Fruit fly (Drosophila melanogaster) whole organism, embryonic: Measurements from ENCODE around the gene Prosalpha6T.
A peak's percentile ranks its signal among the peaks of the same experiment; 100 is the strongest.
"Not testable (repeated sequence)": the region's sequence is repeated elsewhere in the genome, so short reads cannot be mapped to it uniquely, and the experiment has no call there.

ENCODE experiments used
- CG10979 ChIP-seq: fragments of 200-800 bp; sonication (Bioruptor generic); optimal IDR thresholded peaks from 2 replicates; lab custom pipeline; 2018; ENCODE audit warnings: missing biosample characterization, mild to moderate bottlenecking, missing genetic modification characterization, moderate library complexity
- CG1233 ChIP-seq: fragments of 200-800 bp; sonication (Bioruptor generic); optimal IDR thresholded peaks from 4 replicates; lab custom pipeline; 2018; ENCODE audit warnings: missing biosample characterization, mild to moderate bottlenecking, missing genetic modification characterization
- CG12942 ChIP-seq: fragments of 200-800 bp; sonication (Bioruptor generic); optimal IDR thresholded peaks from 3 replicates; lab custom pipeline; 2016; ENCODE audit warnings: missing biosample characterization, missing genetic modification characterization
- CG13424 ChIP-seq: fragments of 200-800 bp; sonication (Bioruptor generic); optimal IDR thresholded peaks from 2 replicates; lab custom pipeline; 2019; ENCODE audit warnings: missing biosample characterization, mild to moderate bottlenecking, missing genetic modification characterization, moderate library complexity
- CG17361 ChIP-seq: fragments of 200-800 bp; sonication (Bioruptor generic); IDR thresholded peaks from 3 replicates; pipeline ENCODE4 v1.3.6; 2022; ENCODE audit warnings: missing biosample characterization, missing genetic modification characterization
- CG17385 ChIP-seq: fragments of 200-800 bp; sonication (Bioruptor generic); optimal IDR thresholded peaks from 3 replicates; lab custom pipeline; 2018; ENCODE audit warnings: missing biosample characterization, mild to moderate bottlenecking, missing genetic modification characterization
- CG18262 ChIP-seq: fragments of 200-800 bp; optimal IDR thresholded peaks from 3 replicates; lab custom pipeline; 2019; ENCODE audit warnings: missing biosample characterization, mild to moderate bottlenecking, missing genetic modification characterization, moderate library complexity
- CG2199 ChIP-seq: fragments of 200-800 bp; sonication (Bioruptor generic); IDR thresholded peaks from 3 replicates; pipeline ENCODE4 v1.3.6; 2022; ENCODE audit warnings: missing biosample characterization, missing genetic modification characterization
- CG2875 ChIP-seq: fragments of 200-800 bp; sonication (Bioruptor generic); optimal IDR thresholded peaks from 2 replicates; lab custom pipeline; 2017; ENCODE audit warnings: missing biosample characterization, mild to moderate bottlenecking, missing genetic modification characterization, missing genetic modification reagents
- CG31224 ChIP-seq: fragments of 200-800 bp; sonication (Bioruptor generic); IDR thresholded peaks from 2 replicates; pipeline ENCODE4 v1.3.6; 2022; ENCODE audit warnings: missing biosample characterization, missing genetic modification characterization
- CG32532 ChIP-seq: fragments of 200-800 bp; sonication (Bioruptor generic); IDR thresholded peaks from 2 replicates; pipeline ENCODE4 v1.3.6; 2022; ENCODE audit warnings: missing biosample characterization, missing genetic modification characterization
- CG34376 ChIP-seq: fragments of 200-800 bp; sonication (Bioruptor generic); optimal IDR thresholded peaks from 2 replicates; lab custom pipeline; 2018; ENCODE audit warnings: missing biosample characterization, mild to moderate bottlenecking, missing genetic modification characterization
- CG4360 ChIP-seq: fragments of 200-800 bp; sonication (Bioruptor generic); IDR thresholded peaks from 2 replicates; pipeline ENCODE4 v1.3.6; 2022; ENCODE audit warnings: missing biosample characterization, missing genetic modification characterization
- CG4854 ChIP-seq: fragments of 200-800 bp; sonication (Bioruptor generic); optimal IDR thresholded peaks from 2 replicates; lab custom pipeline; 2016; ENCODE audit warnings: missing biosample characterization, missing genetic modification characterization, inconsistent platforms
- CG6854 ChIP-seq: fragments of 200-800 bp; sonication (Bioruptor generic); optimal IDR thresholded peaks from 3 replicates; lab custom pipeline; 2017; ENCODE audit warnings: missing biosample characterization, mild to moderate bottlenecking, missing genetic modification characterization
- CG7786 ChIP-seq: fragments of 200-800 bp; sonication (Bioruptor generic); optimal IDR thresholded peaks from 2 replicates; lab custom pipeline; 2016; ENCODE audit warnings: missing biosample characterization, missing genetic modification characterization
- CG7987 ChIP-seq: fragments of 200-800 bp; sonication (Bioruptor generic); optimal IDR thresholded peaks from 2 replicates; lab custom pipeline; 2018; ENCODE audit warnings: missing biosample characterization, mild to moderate bottlenecking, missing genetic modification characterization, moderate library complexity
- Eip74EF ChIP-seq, 2 experiments: fragments of 200-800 bp in 1 of 2; fragments of >200 bp in 1 of 2; sonication (Bioruptor generic) in 1 of 2; optimal IDR thresholded peaks; 2 replicates each; lab custom pipeline; 2017 to 2019; ENCODE audit warnings: missing biosample characterization in 2 of 2, missing genetic modification characterization in 2 of 2, mild to moderate bottlenecking in 1 of 2, moderate library complexity in 1 of 2
- Fer3 ChIP-seq: fragments of 200-800 bp; sonication (Bioruptor generic); optimal IDR thresholded peaks from 2 replicates; lab custom pipeline; 2018; ENCODE audit warnings: missing biosample characterization, mild to moderate bottlenecking, missing genetic modification characterization, moderate library complexity
- H2.0 ChIP-seq: fragments of 200-800 bp; sonication (Bioruptor generic); IDR thresholded peaks from 2 replicates; pipeline ENCODE4 v1.3.6; 2022; ENCODE audit warnings: missing biosample characterization, missing genetic modification characterization
- HHEX ChIP-seq: fragments of 200-800 bp; sonication (Bioruptor generic); optimal IDR thresholded peaks from 3 replicates; lab custom pipeline; 2017; ENCODE audit warnings: missing biosample characterization, mild to moderate bottlenecking, missing genetic modification characterization, missing genetic modification reagents
- Jarid2 ChIP-seq: fragments of 200-800 bp; sonication (Bioruptor generic); optimal IDR thresholded peaks from 3 replicates; lab custom pipeline; 2017; ENCODE audit warnings: mild to moderate bottlenecking, missing biosample characterization, missing genetic modification reagents, missing genetic modification characterization
- NC2β ChIP-seq: fragments of 200-800 bp; sonication (Bioruptor generic); optimal IDR thresholded peaks from 2 replicates; lab custom pipeline; 2016; ENCODE audit warnings: missing biosample characterization, missing genetic modification characterization
- Trl ChIP-seq, 3 experiments: fragments of >200 bp in 2 of 3; fragments of 200-800 bp in 1 of 3; sonication (Bioruptor generic) in 1 of 3; optimal IDR thresholded peaks; 2 replicates in 1 of 3; 3 replicates in 2 of 3; lab custom pipeline; 2016 to 2017; ENCODE audit warnings: missing biosample characterization in 1 of 3, missing genetic modification characterization in 1 of 3
- Xrp1 ChIP-seq: fragments of 200-800 bp; sonication (Bioruptor generic); IDR thresholded peaks from 2 replicates; pipeline ENCODE4 v1.3.6; 2022; ENCODE audit warnings: missing biosample characterization, missing genetic modification characterization
- ara ChIP-seq: fragments of 200-800 bp; sonication (Bioruptor generic); IDR thresholded peaks from 2 replicates; pipeline ENCODE4 v1.3.6; 2022; ENCODE audit warnings: missing biosample characterization, missing genetic modification characterization
- chm ChIP-seq: fragments of 200-800 bp; sonication (Bioruptor generic); IDR thresholded peaks from 2 replicates; pipeline ENCODE4 v1.3.6; 2022; ENCODE audit warnings: missing biosample characterization, missing genetic modification characterization
- dpn ChIP-seq, 2 experiments: fragments of 200-800 bp; sonication (Bioruptor generic); optimal IDR thresholded peaks; 3 replicates each; lab custom pipeline; 2016; ENCODE audit warnings: missing biosample characterization in 2 of 2, missing genetic modification characterization in 2 of 2
- ewg ChIP-seq: fragments of 200-800 bp; sonication (Bioruptor generic); optimal IDR thresholded peaks from 3 replicates; lab custom pipeline; 2017; ENCODE audit warnings: mild to moderate bottlenecking, missing biosample characterization, missing genetic modification reagents, missing genetic modification characterization
- fd64A ChIP-seq: fragments of 200-800 bp; sonication (Bioruptor generic); optimal IDR thresholded peaks from 3 replicates; lab custom pipeline; 2018; ENCODE audit warnings: missing biosample characterization, mild to moderate bottlenecking, missing genetic modification characterization
- grn ChIP-seq: fragments of 200-800 bp; sonication (Bioruptor generic); optimal IDR thresholded peaks from 3 replicates; lab custom pipeline; 2017; ENCODE audit warnings: missing biosample characterization, missing genetic modification characterization
- gt ChIP-seq: fragments of 200-800 bp; sonication (Bioruptor generic); IDR thresholded peaks from 2 replicates; pipeline ENCODE4 v1.3.6; 2022; ENCODE audit warnings: missing biosample characterization, missing genetic modification characterization
- jumu ChIP-seq: fragments of 200-800 bp; sonication (Bioruptor generic); optimal IDR thresholded peaks from 3 replicates; lab custom pipeline; 2016; ENCODE audit warnings: missing biosample characterization, missing genetic modification characterization
- kay ChIP-seq: fragments of 200-800 bp; sonication (Bioruptor generic); optimal IDR thresholded peaks from 2 replicates; lab custom pipeline; 2016; ENCODE audit warnings: missing biosample characterization, missing genetic modification characterization
- ken ChIP-seq: fragments of 200-800 bp; sonication (Bioruptor generic); IDR thresholded peaks from 3 replicates; pipeline ENCODE4 v1.3.6; 2022; ENCODE audit warnings: missing biosample characterization, missing genetic modification characterization
- knrl ChIP-seq: fragments of 200-800 bp; sonication (Bioruptor generic); IDR thresholded peaks from 3 replicates; pipeline ENCODE4 v1.3.6; 2022; ENCODE audit warnings: missing biosample characterization, missing genetic modification characterization; ENCODE audit not compliant: partially characterized antibody
- lab ChIP-seq: fragments of 200-800 bp; sonication (Bioruptor generic); optimal IDR thresholded peaks from 3 replicates; lab custom pipeline; 2017; ENCODE audit warnings: missing biosample characterization, missing genetic modification characterization, mild to moderate bottlenecking, moderate library complexity, missing genetic modification reagents
- lilli ChIP-seq: fragments of 200-800 bp; sonication (Bioruptor generic); optimal IDR thresholded peaks from 3 replicates; lab custom pipeline; 2016; ENCODE audit warnings: missing biosample characterization, missing genetic modification characterization
- nom ChIP-seq: fragments of 200-800 bp; sonication (Bioruptor generic); optimal IDR thresholded peaks from 2 replicates; lab custom pipeline; 2017; ENCODE audit warnings: missing biosample characterization, missing genetic modification characterization, mild to moderate bottlenecking, moderate library complexity, missing genetic modification reagents
- peb ChIP-seq: fragments of 200-800 bp; sonication (Bioruptor generic); IDR thresholded peaks from 2 replicates; pipeline ENCODE4 v1.3.6; 2022; ENCODE audit warnings: missing biosample characterization, missing genetic modification characterization
- repo ChIP-seq: fragments of 200-800 bp; sonication (Bioruptor generic); optimal IDR thresholded peaks from 2 replicates; lab custom pipeline; 2016; ENCODE audit warnings: missing biosample characterization, missing genetic modification characterization
- rib ChIP-seq: fragments of 200-800 bp; sonication (Bioruptor generic); IDR thresholded peaks from 2 replicates; pipeline ENCODE4 v1.3.6; 2022; ENCODE audit warnings: missing biosample characterization, missing genetic modification characterization
- sens-2 ChIP-seq: fragments of 200-800 bp; sonication (Bioruptor generic); IDR thresholded peaks from 2 replicates; pipeline ENCODE4 v1.3.6; 2022; ENCODE audit warnings: missing biosample characterization, missing genetic modification characterization
- seq ChIP-seq: fragments of 200-800 bp; sonication (Bioruptor generic); IDR thresholded peaks from 2 replicates; pipeline ENCODE4 v1.3.6; 2022; ENCODE audit warnings: missing biosample characterization, missing genetic modification characterization
- sob ChIP-seq: fragments of 200-800 bp; sonication (Bioruptor generic); IDR thresholded peaks from 2 replicates; pipeline ENCODE4 v1.3.6; 2022; ENCODE audit warnings: missing biosample characterization, missing genetic modification characterization
- sug ChIP-seq: fragments of 200-800 bp; optimal IDR thresholded peaks from 2 replicates; lab custom pipeline; 2019; ENCODE audit warnings: missing biosample characterization, mild to moderate bottlenecking, missing genetic modification characterization, moderate library complexity
- tin ChIP-seq: fragments of 200-800 bp; sonication (Bioruptor generic); optimal IDR thresholded peaks from 3 replicates; lab custom pipeline; 2016; ENCODE audit warnings: missing biosample characterization, missing genetic modification characterization
- tna ChIP-seq: fragments of 200-800 bp; sonication (Bioruptor generic); IDR thresholded peaks from 2 replicates; pipeline ENCODE4 v1.3.6; 2022; ENCODE audit warnings: missing biosample characterization, missing genetic modification characterization; ENCODE audit not compliant: partially characterized antibody
- vfl ChIP-seq: fragments of 200-800 bp; sonication (Bioruptor generic); optimal IDR thresholded peaks from 2 replicates; lab custom pipeline; 2016; ENCODE audit warnings: missing biosample characterization, missing genetic modification characterization

Prosalpha6T gene

DNA sequence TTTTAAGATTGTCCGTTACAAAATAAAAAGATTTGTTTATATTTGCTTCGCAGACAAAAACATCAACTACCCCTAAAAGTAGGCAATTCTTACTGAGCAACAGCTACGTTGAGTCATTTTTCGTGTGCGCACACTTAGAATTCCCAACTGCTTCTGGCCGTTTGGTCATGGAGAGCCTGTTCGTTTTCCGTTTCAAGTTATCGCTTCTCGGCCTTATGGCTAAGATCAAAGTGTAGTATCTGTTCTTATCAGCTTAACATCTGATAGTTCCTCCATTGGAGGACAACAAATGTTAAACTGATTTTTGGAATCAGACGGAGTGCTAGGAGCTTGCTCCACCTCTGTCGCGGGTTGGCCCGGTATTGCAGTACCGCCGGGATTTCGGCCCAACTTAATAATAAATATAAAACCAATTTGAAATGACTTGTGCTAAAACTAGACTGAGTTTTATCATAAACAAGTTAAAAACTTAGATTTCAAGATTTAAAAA lies 16.2 kb upstream of the Prosalpha6T start (continued):
- TF ChIP-seq fd64A (GFP tag; lab: Kevin White, UChicago) (peak; percentile 35), Eip74EF (GFP tag; optimal IDR thresholded peaks at IDR 0.05; lab: Kevin White, UChicago) (peak in 1 of 2 experiments; percentile 35), CG13424 (tag; lab: Kevin White, UChicago) (peak; percentile 1), HHEX (GFP tag; lab: Kevin White, UChicago) (peak; percentile 69), vfl (peak; percentile 21), ewg (GFP tag; lab: Kevin White, UChicago) (peak; percentile 38), H2.0 (0 out of 2 replicates have a peak, but pooled peaks have one; percentile 25), sob (GFP tag; lab: Robert Waterston, UW) (peak; percentile 81), chm (GFP tag; lab: Robert Waterston, UW) (peak; percentile 72; the same call in 1 of the 2 replicates), NC2β (GFP tag; lab: Kevin White, UChicago) (peak; percentile 69), nom (GFP tag; lab: Kevin White, UChicago) (peak; percentile 41), sens-2 (GFP tag; lab: Robert Waterston, UW) (0 out of 2 replicates have a peak, but pooled peaks have one; percentile 41), dpn (GFP tag; optimal IDR thresholded peaks at IDR 0.05; lab: Kevin White, UChicago) (peak; percentile 40 to 74), knrl (peak; percentile 78; the same call in 2 of the 3 replicates), kay (GFP tag; lab: Kevin White, UChicago) (peak; percentile 88), CG1233 (GFP tag; lab: Kevin White, UChicago) (peak; percentile 67), CG18262 (peak; percentile 44), rib (GFP tag; lab: Robert Waterston, UW) (peak; percentile 67), Xrp1 (peak; percentile 72), repo (GFP tag; lab: Kevin White, UChicago) (peak; percentile 73), CG31224 (peak; percentile 33; the same call in 1 of the 2 replicates), CG17361 (GFP tag; lab: Robert Waterston, UW) (peak; percentile 52; the same call in 1 of the 3 replicates), Fer3 (tag; lab: Kevin White, UChicago) (peak; percentile 62), grn (peak; percentile 81), Trl (GFP tag; optimal IDR thresholded peaks at IDR 0.05; lab: Kevin White, UChicago) (peak; percentile 75), tin (GFP tag; lab: Kevin White, UChicago) (peak; percentile 40), CG32532 (GFP tag; lab: Robert Waterston, UW) (peak; percentile 72), sug (peak; percentile 33), CG7786 (GFP tag; lab: Kevin White, UChicago) (peak; percentile 47), jumu (GFP tag; lab: Kevin White, UChicago) (peak; percentile 43), gt (GFP tag; lab: Robert Waterston, UW) (peak; percentile 44; the same call in 1 of the 2 replicates), CG12942 (GFP tag; lab: Kevin White, UChicago) (peak; percentile 19), peb (peak; percentile 58; the same call in 1 of the 2 replicates), seq (peak; percentile 46; the same call in 1 of the 2 replicates), CG4854 (GFP tag; lab: Kevin White, UChicago) (peak; percentile 61), CG10979 (tag; lab: Kevin White, UChicago) (peak; percentile 42), CG34376 (GFP tag; lab: Kevin White, UChicago) (peak; percentile 88), ken (GFP tag; lab: Robert Waterston, UW) (peak; percentile 65; the same call in 2 of the 3 replicates), lab (GFP tag; lab: Kevin White, UChicago) (peak; percentile 74), tna (GFP tag; lab: Robert Waterston, UW) (peak; percentile 55), CG2875 (peak; percentile 51), Jarid2 (GFP tag; lab: Kevin White, UChicago) (peak; percentile 69), ara (GFP tag; lab: Robert Waterston, UW) (peak; percentile 49; the same call in 1 of the 2 replicates), CG2199 (GFP tag; lab: Robert Waterston, UW) (peak; percentile 86), CG7987 (peak; percentile 59), CG17385 (GFP tag; lab: Kevin White, UChicago) (peak; percentile 50), lilli (GFP tag; lab: Kevin White, UChicago) (peak; percentile 59), CG4360 (peak; percentile 49), CG6854 (peak; percentile 31)
- not testable (repeated sequence) for TF ChIP-seq Trl (optimal IDR thresholded peaks at IDR 0.05; lab: Kevin White, UChicago)
